Worm (Caenorhabditis elegans) whole organism, young adult: ENCODE measurements around the gene srr-10.
"Not testable (repeated sequence)": the region's sequence is repeated elsewhere in the genome, so short reads cannot be mapped to it uniquely, and the experiment has no call there.

ENCODE experiments used
- C06A6.2 ChIP-seq: fragments of 200-800 bp; sonication (Bioruptor generic); conservative IDR thresholded peaks from 2 replicates; pipeline ENCODE4 v1.3.6; 2022; ENCODE audit warnings: missing genetic modification characterization, missing compliant biosample characterization
- ama-1 ChIP-seq, 3 experiments: fragments of 150-350 bp in 1 of 3; sonication (generic microtip) in 2 of 3; optimal IDR thresholded peaks; 2 replicates each; lab custom pipeline; 2014 to 2018; ENCODE audit warnings: missing biosample characterization in 2 of 3, missing genetic modification characterization in 2 of 3, missing genetic modification reagents in 2 of 3
- aptf-2 ChIP-seq: fragments of 200-800 bp; sonication (Bioruptor generic); conservative IDR thresholded peaks from 2 replicates; pipeline ENCODE4 v1.3.6; 2022; ENCODE audit warnings: missing genetic modification reagents, missing genetic modification characterization, missing compliant biosample characterization
- attf-6 ChIP-seq: fragments of 200-800 bp; sonication (Bioruptor generic); IDR thresholded peaks from 2 replicates; pipeline ENCODE4 v1.3.6; 2022; ENCODE audit warnings: missing genetic modification reagents, missing genetic modification characterization, missing compliant biosample characterization
- ccch-3 ChIP-seq: fragments of 200-800 bp; sonication (Bioruptor generic); optimal IDR thresholded peaks from 2 replicates; lab custom pipeline; 2018; ENCODE audit warnings: mild to moderate bottlenecking, missing genetic modification characterization, missing compliant biosample characterization
- egrh-3 ChIP-seq: fragments of 200-800 bp; sonication (Bioruptor generic); IDR thresholded peaks from 2 replicates; pipeline ENCODE4 v1.3.6; 2022; ENCODE audit warnings: missing genetic modification reagents, missing genetic modification characterization, missing compliant biosample characterization
- hrde-1 ChIP-seq: sonication (generic microtip); optimal IDR thresholded peaks from 2 replicates; lab custom pipeline; 2016; ENCODE audit warnings: missing genetic modification characterization, mild to moderate bottlenecking, missing compliant biosample characterization, moderate library complexity, missing genotype, missing genetic modification reagents, borderline replicate concordance
- let-526 ChIP-seq: fragments of 200-800 bp; sonication (Bioruptor generic); IDR thresholded peaks from 2 replicates; pipeline ENCODE4 v1.3.6; 2022; ENCODE audit warnings: missing genetic modification reagents, missing genetic modification characterization, missing compliant biosample characterization
- lin-40 ChIP-seq: sonication (generic microtip); optimal IDR thresholded peaks from 2 replicates; lab custom pipeline; 2016; ENCODE audit warnings: missing genetic modification characterization, mild to moderate bottlenecking, missing compliant biosample characterization, missing genotype, missing genetic modification reagents
- nhr-27 ChIP-seq: fragments of 200-800 bp; sonication (Bioruptor generic); optimal IDR thresholded peaks from 2 replicates; lab custom pipeline; 2018; ENCODE audit warnings: mild to moderate bottlenecking, missing genetic modification characterization, moderate library complexity, missing compliant biosample characterization
- pha-4 ChIP-seq: fragments of 150-350 bp; sonication (generic microtip); optimal IDR thresholded peaks from 2 replicates; lab custom pipeline; 2014; ENCODE audit warnings: missing biosample characterization, missing genetic modification reagents, missing genetic modification characterization
- sea-2 ChIP-seq: fragments of 200-800 bp; sonication (Bioruptor generic); IDR thresholded peaks from 2 replicates; pipeline ENCODE4 v1.3.6; 2022; ENCODE audit warnings: missing genetic modification characterization, missing compliant biosample characterization
- snpc-1.3 ChIP-seq: sonication (generic microtip); optimal IDR thresholded peaks from 2 replicates; lab custom pipeline; 2017; ENCODE audit warnings: missing genetic modification characterization, mild to moderate bottlenecking, missing compliant biosample characterization, antibody characterized with exemption, moderate library complexity, missing genotype, missing genetic modification reagents; ENCODE audit not compliant: insufficient read depth
- snpc-3.4 ChIP-seq: sonication (generic microtip); optimal IDR thresholded peaks from 2 replicates; lab custom pipeline; 2017; ENCODE audit warnings: missing genetic modification characterization, mild to moderate bottlenecking, missing compliant biosample characterization, antibody characterized with exemption, moderate library complexity, missing genotype, missing genetic modification reagents

DNA sequence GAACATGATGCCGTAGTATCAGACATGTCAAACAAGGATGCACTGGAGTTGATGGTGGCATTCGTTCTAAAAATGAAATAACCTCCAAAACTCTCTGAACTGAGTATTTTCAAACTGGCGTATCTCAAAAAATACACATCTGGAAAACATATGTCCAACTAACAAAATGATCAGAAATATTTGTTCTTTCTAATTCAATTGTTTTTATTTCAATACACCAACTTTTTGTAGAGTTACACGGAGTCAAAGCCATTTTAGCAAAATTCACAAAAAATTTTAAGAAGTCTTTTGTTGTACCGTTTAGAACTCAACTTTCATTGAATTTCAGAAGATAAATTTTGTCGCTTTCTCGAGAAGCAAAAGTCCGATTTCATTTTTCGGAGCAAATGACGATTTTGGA, 31.9 kb upstream of the srr-10 start, which contains the start of gene srsx-40:
- not testable (repeated sequence) for TF ChIP-seq nhr-27 (tag; lab: Kevin White, UChicago); let-526 (GFP tag; lab: Robert Waterston, UW); pha-4 (tag; lab: Kevin White, UChicago); lin-40; egrh-3 (GFP tag; lab: Robert Waterston, UW); aptf-2 (GFP tag; lab: Robert Waterston, UW); ccch-3 (GFP tag; lab: Kevin White, UChicago); hrde-1 (tag; lab: Kevin White, UChicago); C06A6.2 (GFP tag; lab: Robert Waterston, UW); snpc-1.3 (tag; lab: Kevin White, UChicago); snpc-3.4 (tag; lab: Kevin White, UChicago); ama-1 (optimal IDR thresholded peaks at IDR 0.05; lab: Kevin White, UChicago); ama-1 (GFP tag; optimal IDR thresholded peaks at IDR 0.05; lab: Kevin White, UChicago); sea-2 (GFP tag; lab: Robert Waterston, UW); attf-6 (GFP tag; lab: Robert Waterston, UW)
